Fruit fly (Drosophila melanogaster) whole organism, embryonic: Measurements from ENCODE around the gene gl.

ENCODE experiments used
- Abd-B ChIP-seq: fragments of 200-800 bp; sonication (Bioruptor generic); optimal IDR thresholded peaks from 2 replicates; lab custom pipeline; 2018; ENCODE audit warnings: missing biosample characterization, mild to moderate bottlenecking, missing genetic modification characterization, moderate library complexity
- Adf1 ChIP-seq: fragments of 200-800 bp; sonication (Bioruptor generic); IDR thresholded peaks from 2 replicates; pipeline ENCODE4 v1.3.6; 2022; ENCODE audit warnings: missing biosample characterization, missing genetic modification characterization
- Atf-2 ChIP-seq: fragments of 200-800 bp; sonication (Bioruptor generic); optimal IDR thresholded peaks from 2 replicates; lab custom pipeline; 2016; ENCODE audit warnings: missing biosample characterization, missing genetic modification characterization
- Atf3 ChIP-seq: fragments of 200-800 bp; sonication (Bioruptor generic); optimal IDR thresholded peaks from 3 replicates; lab custom pipeline; 2016; ENCODE audit warnings: missing biosample characterization, missing genetic modification characterization
- Awh ChIP-seq: fragments of 200-800 bp; sonication (Bioruptor generic); IDR thresholded peaks from 2 replicates; pipeline ENCODE4, ENCODE4 v1.3.6; 2022; ENCODE audit warnings: missing biosample characterization, missing genetic modification characterization
- CG11696 ChIP-seq: fragments of 200-800 bp; sonication (Bioruptor generic); IDR thresholded peaks from 2 replicates; pipeline ENCODE4 v1.3.6; 2022; ENCODE audit warnings: missing biosample characterization, missing genetic modification characterization
- CG12391 ChIP-seq: fragments of 200-800 bp; sonication (Bioruptor generic); optimal IDR thresholded peaks from 3 replicates; lab custom pipeline; 2018; ENCODE audit warnings: missing biosample characterization, mild to moderate bottlenecking, missing genetic modification characterization, moderate library complexity
- CG13894 ChIP-seq: fragments of 200-800 bp; sonication (Bioruptor generic); optimal IDR thresholded peaks from 3 replicates; lab custom pipeline; 2018; ENCODE audit warnings: missing biosample characterization, mild to moderate bottlenecking, missing genetic modification characterization, moderate library complexity
- CG14860 ChIP-seq: fragments of 200-800 bp; sonication (Bioruptor generic); IDR thresholded peaks from 3 replicates; pipeline ENCODE4 v1.3.6; 2022; ENCODE audit warnings: missing biosample characterization, missing genetic modification characterization; ENCODE audit not compliant: partially characterized antibody
- CG15073 ChIP-seq: fragments of 200-800 bp; sonication (Bioruptor generic); optimal IDR thresholded peaks from 2 replicates; lab custom pipeline; 2016; ENCODE audit warnings: missing biosample characterization, missing genetic modification characterization
- CG1602 ChIP-seq: fragments of 200-800 bp; sonication (Bioruptor generic); optimal IDR thresholded peaks from 3 replicates; lab custom pipeline; 2016; ENCODE audit warnings: missing biosample characterization, missing genetic modification characterization
- CG16815 ChIP-seq: fragments of 200-800 bp; sonication (Bioruptor generic); optimal IDR thresholded peaks from 3 replicates; lab custom pipeline; 2017; ENCODE audit warnings: missing biosample characterization, mild to moderate bottlenecking, missing genetic modification characterization
- CG17328 ChIP-seq: fragments of 200-800 bp; sonication (Bioruptor generic); IDR thresholded peaks from 2 replicates; pipeline ENCODE4 v1.3.6; 2022; ENCODE audit warnings: missing biosample characterization, missing genetic modification characterization
- CG17359 ChIP-seq: fragments of 200-800 bp; sonication (Bioruptor generic); optimal IDR thresholded peaks from 3 replicates; lab custom pipeline; 2018; ENCODE audit warnings: missing biosample characterization, mild to moderate bottlenecking, missing genetic modification characterization, moderate library complexity
- CG31441 ChIP-seq: fragments of 200-800 bp; sonication (Bioruptor generic); IDR thresholded peaks from 2 replicates; pipeline ENCODE4 v1.3.6; 2022; ENCODE audit warnings: missing biosample characterization, missing genetic modification characterization
- CG32772 ChIP-seq: fragments of 200-800 bp; sonication (Bioruptor generic); IDR thresholded peaks from 2 replicates; pipeline ENCODE4 v1.3.6; 2022; ENCODE audit warnings: missing biosample characterization, missing genetic modification characterization
- CG4328 ChIP-seq: fragments of 200-800 bp; sonication (Bioruptor generic); optimal IDR thresholded peaks from 3 replicates; lab custom pipeline; 2017; ENCODE audit warnings: missing biosample characterization, missing genetic modification reagents, missing genetic modification characterization
- CG4730 ChIP-seq: fragments of 200-800 bp; sonication (Bioruptor generic); IDR thresholded peaks from 2 replicates; pipeline ENCODE4 v1.3.6; 2022; ENCODE audit warnings: missing biosample characterization, missing genetic modification characterization
- CG6813 ChIP-seq: fragments of 200-800 bp; sonication (Bioruptor generic); optimal IDR thresholded peaks from 2 replicates; lab custom pipeline; 2017; ENCODE audit warnings: missing biosample characterization, missing genetic modification characterization, mild to moderate bottlenecking, moderate library complexity, missing genetic modification reagents
- CG9817 ChIP-seq: fragments of 200-800 bp; sonication (Bioruptor generic); optimal IDR thresholded peaks from 2 replicates; lab custom pipeline; 2018; ENCODE audit warnings: missing biosample characterization, mild to moderate bottlenecking, missing genetic modification characterization, moderate library complexity
- CkIIα-i1 ChIP-seq: fragments of 200-800 bp; sonication (Bioruptor generic); IDR thresholded peaks from 2 replicates; pipeline ENCODE4 v1.3.6; 2022; ENCODE audit warnings: missing biosample characterization, missing genetic modification characterization
- Dfd ChIP-seq, 2 experiments: fragments of >200 bp; optimal IDR thresholded peaks; 2 replicates each; lab custom pipeline; 2017; ENCODE audit warnings: missing biosample characterization in 2 of 2, missing genetic modification characterization in 2 of 2
- Drgx ChIP-seq: fragments of 200-800 bp; sonication (Bioruptor generic); IDR thresholded peaks from 2 replicates; pipeline ENCODE4 v1.3.6; 2022; ENCODE audit warnings: missing biosample characterization, missing genetic modification characterization
- H15 ChIP-seq: fragments of 200-800 bp; sonication (Bioruptor generic); IDR thresholded peaks from 3 replicates; pipeline ENCODE4 v1.3.6; 2022; ENCODE audit warnings: missing biosample characterization, missing genetic modification characterization
- Hr51 ChIP-seq, 2 experiments: fragments of 200-800 bp; sonication (Bioruptor generic); optimal IDR thresholded peaks; 2 replicates in 1 of 2; 3 replicates in 1 of 2; lab custom pipeline; 2016 to 2018; ENCODE audit warnings: missing biosample characterization in 2 of 2, missing genetic modification characterization in 2 of 2, mild to moderate bottlenecking in 1 of 2, moderate library complexity in 1 of 2
- Nf-YA ChIP-seq: fragments of 200-800 bp; sonication (Bioruptor generic); IDR thresholded peaks from 2 replicates; pipeline ENCODE4 v1.3.6; 2022; ENCODE audit warnings: missing biosample characterization, missing genetic modification characterization
- NfI ChIP-seq: fragments of 200-800 bp; sonication (Bioruptor generic); optimal IDR thresholded peaks from 3 replicates; lab custom pipeline; 2018; ENCODE audit warnings: missing biosample characterization, mild to moderate bottlenecking, missing genetic modification characterization, moderate library complexity
- PHDP ChIP-seq: fragments of 200-800 bp; sonication (Bioruptor generic); optimal IDR thresholded peaks from 3 replicates; lab custom pipeline; 2018; ENCODE audit warnings: missing biosample characterization, mild to moderate bottlenecking, missing genetic modification characterization, moderate library complexity
- Sox102F ChIP-seq: fragments of 200-800 bp; sonication (Bioruptor generic); optimal IDR thresholded peaks from 2 replicates; lab custom pipeline; 2018; ENCODE audit warnings: missing biosample characterization, mild to moderate bottlenecking, missing genetic modification characterization, moderate library complexity
- Sry-δ ChIP-seq: fragments of 200-800 bp; sonication (Bioruptor generic); optimal IDR thresholded peaks from 2 replicates; lab custom pipeline; 2016; ENCODE audit warnings: missing biosample characterization, missing genetic modification characterization
- abd-A ChIP-seq: fragments of 200-800 bp; sonication (Bioruptor generic); optimal IDR thresholded peaks from 3 replicates; lab custom pipeline; 2019; ENCODE audit warnings: missing biosample characterization, mild to moderate bottlenecking, missing genetic modification characterization, moderate library complexity
- az2 ChIP-seq: fragments of 200-800 bp; sonication (Bioruptor generic); optimal IDR thresholded peaks from 3 replicates; lab custom pipeline; 2016; ENCODE audit warnings: missing biosample characterization, missing genetic modification characterization
- bowl ChIP-seq: fragments of 200-800 bp; sonication (Bioruptor generic); IDR thresholded peaks from 2 replicates; pipeline ENCODE4 v1.3.6; 2022; ENCODE audit warnings: missing biosample characterization, missing genetic modification characterization
- chm ChIP-seq: fragments of 200-800 bp; sonication (Bioruptor generic); IDR thresholded peaks from 2 replicates; pipeline ENCODE4 v1.3.6; 2022; ENCODE audit warnings: missing biosample characterization, missing genetic modification characterization
- dan ChIP-seq: fragments of 200-800 bp; sonication (Bioruptor generic); IDR thresholded peaks from 2 replicates; pipeline ENCODE4 v1.3.6; 2022; ENCODE audit warnings: missing biosample characterization, missing genetic modification characterization
- eve ChIP-seq, 2 experiments: fragments of >200 bp; optimal IDR thresholded peaks; 2 replicates each; lab custom pipeline; 2017; ENCODE audit warnings: missing biosample characterization in 2 of 2, missing genetic modification characterization in 2 of 2
- gcm2 ChIP-seq: fragments of 200-800 bp; sonication (Bioruptor generic); optimal IDR thresholded peaks from 2 replicates; lab custom pipeline; 2016; ENCODE audit warnings: missing biosample characterization, missing genetic modification characterization
- h ChIP-seq: fragments of >200 bp; optimal IDR thresholded peaks from 2 replicates; lab custom pipeline; 2017
- hkb ChIP-seq, 2 experiments: fragments of 200-800 bp in 1 of 2; fragments of >200 bp in 1 of 2; sonication (Bioruptor generic) in 1 of 2; IDR thresholded peaks in 1 of 2; optimal IDR thresholded peaks in 1 of 2; 2 replicates each; pipeline versions ENCODE4 v1.3.6 to Lab custom; 2017 to 2022; ENCODE audit warnings: missing biosample characterization in 1 of 2, missing genetic modification characterization in 1 of 2
- nmo ChIP-seq: fragments of 200-800 bp; sonication (Bioruptor generic); optimal IDR thresholded peaks from 2 replicates; lab custom pipeline; 2018; ENCODE audit warnings: missing biosample characterization, mild to moderate bottlenecking, missing genetic modification characterization, moderate library complexity
- otp ChIP-seq: fragments of 200-800 bp; sonication (Bioruptor generic); IDR thresholded peaks from 3 replicates; pipeline ENCODE4, ENCODE4 v1.3.6; 2022; ENCODE audit warnings: missing biosample characterization, missing genetic modification characterization
- so ChIP-seq: fragments of 200-800 bp; sonication (Bioruptor generic); IDR thresholded peaks from 3 replicates; pipeline ENCODE4 v1.3.6; 2022; ENCODE audit warnings: missing biosample characterization, missing genetic modification characterization
- sqz ChIP-seq: fragments of 200-800 bp; sonication (Bioruptor generic); optimal IDR thresholded peaks from 3 replicates; lab custom pipeline; 2018; ENCODE audit warnings: missing biosample characterization, mild to moderate bottlenecking, missing genetic modification characterization
- stc ChIP-seq: fragments of 200-800 bp; sonication (Bioruptor generic); IDR thresholded peaks from 2 replicates; pipeline ENCODE4 v1.3.6; 2022; ENCODE audit warnings: missing biosample characterization, missing genetic modification characterization
- sug ChIP-seq: fragments of 200-800 bp; optimal IDR thresholded peaks from 2 replicates; lab custom pipeline; 2019; ENCODE audit warnings: missing biosample characterization, mild to moderate bottlenecking, missing genetic modification characterization, moderate library complexity
- tap ChIP-seq: fragments of 200-800 bp; optimal IDR thresholded peaks from 3 replicates; lab custom pipeline; 2019; ENCODE audit warnings: missing biosample characterization, mild to moderate bottlenecking, missing genetic modification characterization, moderate library complexity
- tio ChIP-seq: fragments of 200-800 bp; sonication (Bioruptor generic); optimal IDR thresholded peaks from 2 replicates; lab custom pipeline; 2017; ENCODE audit warnings: missing biosample characterization, missing genetic modification characterization, inconsistent platforms
- toy ChIP-seq: fragments of 200-800 bp; sonication (Bioruptor generic); IDR thresholded peaks from 2 replicates; pipeline ENCODE4 v1.3.6; 2022; ENCODE audit warnings: missing biosample characterization, missing genetic modification characterization
- vfl ChIP-seq: fragments of 200-800 bp; sonication (Bioruptor generic); optimal IDR thresholded peaks from 2 replicates; lab custom pipeline; 2016; ENCODE audit warnings: missing biosample characterization, missing genetic modification characterization
- vnd ChIP-seq: fragments of 200-800 bp; sonication (Bioruptor generic); IDR thresholded peaks from 3 replicates; pipeline ENCODE4 v1.3.6; 2022; ENCODE audit warnings: missing biosample characterization, missing genetic modification characterization; ENCODE audit not compliant: partially characterized antibody
- wdn ChIP-seq: fragments of 200-800 bp; sonication (Bioruptor generic); IDR thresholded peaks from 2 replicates; pipeline ENCODE4 v1.3.6; 2022; ENCODE audit warnings: missing biosample characterization, missing genetic modification characterization
- z ChIP-seq: fragments of 200-800 bp; sonication (Bioruptor generic); IDR thresholded peaks from 3 replicates; pipeline ENCODE4 v1.3.6; 2022; ENCODE audit warnings: missing biosample characterization, missing genetic modification characterization

The gl gene

dm6 chr3R:18404713-18405112, 32.2 kb upstream of the gl start, which contains the start of gene CG7685:
CG7685 (plus strand) TSS chr3R:18404940.
- TF ChIP-seq PHDP (tag; lab: Kevin White, UChicago) (peak; percentile 76), Sox102F (GFP tag; lab: Kevin White, UChicago) (peak; percentile 51), H15 (GFP tag; lab: Robert Waterston, UW) (no peak; the same call in 2 of the 3 replicates), Dfd (GFP tag; optimal IDR thresholded peaks at IDR 0.05; lab: Kevin White, UChicago) (no peak), CG17359 (tag; lab: Kevin White, UChicago) (peak; percentile 63), vnd (GFP tag; lab: Robert Waterston, UW) (no peak), CG13894 (tag; lab: Kevin White, UChicago) (peak; percentile 67), Sry-δ (GFP tag; lab: Kevin White, UChicago) (peak; percentile 36), CG32772 (no peak), CG11696 (GFP tag; lab: Robert Waterston, UW) (no peak), eve (GFP tag; optimal IDR thresholded peaks at IDR 0.05; lab: Kevin White, UChicago) (no peak), Abd-B (peak; percentile 1), dan (GFP tag; lab: Robert Waterston, UW) (no peak), CG9817 (peak; percentile 67), bowl (GFP tag; lab: Robert Waterston, UW) (no peak), sqz (GFP tag; lab: Kevin White, UChicago) (peak; percentile 73), wdn (GFP tag; lab: Robert Waterston, UW) (no peak), CG16815 (no peak), Atf-2 (GFP tag; lab: Kevin White, UChicago) (peak; percentile 64), gcm2 (peak; percentile 45), CkIIα-i1 (GFP tag; lab: Robert Waterston, UW) (no peak), Hr51 (GFP tag; optimal IDR thresholded peaks at IDR 0.05; lab: Kevin White, UChicago) (peak; percentile 54 to 62), Nf-YA (GFP tag; lab: Robert Waterston, UW) (no peak), stc (GFP tag; lab: Robert Waterston, UW) (peak; percentile 8; the same call in 1 of the 2 replicates), Atf3 (GFP tag; lab: Kevin White, UChicago) (peak; percentile 4), vfl (GFP tag; lab: Kevin White, UChicago) (peak; percentile 74), chm (GFP tag; lab: Robert Waterston, UW) (peak; percentile 77; the same call in 1 of the 2 replicates), tap (tag; lab: Kevin White, UChicago) (peak; percentile 36), nmo (peak; percentile 45), tio (GFP tag; lab: Kevin White, UChicago) (no peak), CG15073 (GFP tag; lab: Kevin White, UChicago) (no peak), CG4328 (GFP tag; lab: Kevin White, UChicago) (peak; percentile 55), Adf1 (no peak), Drgx (GFP tag; lab: Robert Waterston, UW) (no peak), CG14860 (GFP tag; lab: Robert Waterston, UW) (no peak), CG1602 (GFP tag; lab: Kevin White, UChicago) (peak; percentile 30), NfI (GFP tag; lab: Kevin White, UChicago) (peak; percentile 68), so (no peak), CG12391 (tag; lab: Kevin White, UChicago) (peak; percentile 77), CG17328 (GFP tag; lab: Robert Waterston, UW) (peak; percentile 52), CG4730 (no peak; the same call in 1 of the 2 replicates), CG31441 (GFP tag; lab: Robert Waterston, UW) (peak; percentile 64), z (no peak), abd-A (no peak), Awh (GFP tag; lab: Robert Waterston, UW) (0 out of 2 replicates have a peak, but pooled peaks have one; percentile 23), sug (tag; lab: Kevin White, UChicago) (peak; percentile 65), az2 (peak; percentile 66), h (lab: Kevin White, UChicago) (no peak), toy (GFP tag; lab: Robert Waterston, UW) (no peak), hkb (optimal IDR thresholded peaks at IDR 0.05; lab: Kevin White, UChicago) (no peak), hkb (GFP tag; IDR thresholded peaks at IDR 0.05; lab: Robert Waterston, UW) (peak; percentile 59), CG6813 (GFP tag; lab: Kevin White, UChicago) (no peak), otp (no peak)
